Fruit fly (Drosophila melanogaster): ENCODE results near the gene Nup58.

Nup58 gene

DNA sequence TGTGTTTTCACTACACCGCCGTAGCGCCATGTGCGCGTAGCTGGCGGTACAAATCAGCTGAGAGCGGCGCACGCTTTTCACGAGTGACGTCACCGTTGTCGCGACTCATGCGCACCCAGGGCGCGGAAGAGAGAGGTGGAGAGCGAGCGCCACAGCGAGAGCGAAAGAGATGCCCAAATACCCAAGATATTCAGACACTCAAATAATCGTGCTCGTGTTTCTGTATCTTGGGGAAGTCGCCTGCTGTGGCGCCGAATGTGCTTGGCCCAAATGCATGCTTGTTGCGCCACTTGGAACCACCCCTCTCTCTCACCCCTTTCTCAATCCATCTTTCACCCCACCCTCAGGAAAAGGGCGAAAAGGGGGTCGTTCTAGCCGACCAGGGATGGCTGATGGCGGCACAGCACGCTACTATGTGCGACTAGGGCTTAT is 12.1 kb upstream of the Nup58 start, which contains the start of gene CG6231 (continued):
- no peak for TF ChIP-seq CG14014 (GFP tag; IDR thresholded peaks at IDR 0.05)
- TF ChIP-seq CG32767 (GFP tag; IDR thresholded peaks at IDR 0.05), result peak; percentile 54; the same call in 1 of the 2 replicates
- TF ChIP-seq kay (GFP tag; optimal IDR thresholded peaks at IDR 0.05), result peak; percentile 8
- peak; percentile 62 for TF ChIP-seq CG10321 (GFP tag; IDR thresholded peaks at IDR 0.05)
- TF ChIP-seq zf30C (GFP tag; optimal IDR thresholded peaks at IDR 0.05), result peak; percentile 18
- TF ChIP-seq CG8290 (GFP tag; optimal IDR thresholded peaks at IDR 0.05), result no peak
- peak in 1 of 2 experiments; percentile 41 for TF ChIP-seq CG8290 (tag; optimal IDR thresholded peaks at IDR 0.05)
- no peak for TF ChIP-seq sob (GFP tag; IDR thresholded peaks at IDR 0.05)
- TF ChIP-seq Pdp1 (GFP tag; optimal IDR thresholded peaks at IDR 0.05), result peak in 1 of 2 experiments; percentile 43
- TF ChIP-seq tna (GFP tag; IDR thresholded peaks at IDR 0.05; ENCODE audit: partially characterized antibody), result peak; percentile 19; the same call in 1 of the 2 replicates
- TF ChIP-seq HLHmδ (GFP tag; optimal IDR thresholded peaks at IDR 0.05), result peak; percentile 9
- peak; percentile 35; the same call in 1 of the 3 replicates for TF ChIP-seq CG16813 (GFP tag; IDR thresholded peaks at IDR 0.05; ENCODE audit: partially characterized antibody)
- TF ChIP-seq ttk (GFP tag; IDR thresholded peaks at IDR 0.05), result peak; percentile 80
- peak; percentile 73 for TF ChIP-seq zen2 (GFP tag; IDR thresholded peaks at IDR 0.05; ENCODE audit: partially characterized antibody)
- no peak for TF ChIP-seq z (GFP tag; IDR thresholded peaks at IDR 0.05)
- peak; percentile 94 for TF ChIP-seq BtbVII (GFP tag; optimal IDR thresholded peaks at IDR 0.05)
- no peak for TF ChIP-seq lola (GFP tag; optimal IDR thresholded peaks at IDR 0.05)
- no peak for TF ChIP-seq Optix (GFP tag; IDR thresholded peaks at IDR 0.05)
- TF ChIP-seq HLH3B (GFP tag; IDR thresholded peaks at IDR 0.05), result peak; percentile 25; the same call in 1 of the 2 replicates
- peak; percentile 46; the same call in 1 of the 2 replicates for TF ChIP-seq vvl (GFP tag; IDR thresholded peaks at IDR 0.05)
- TF ChIP-seq CG7928 (GFP tag; optimal IDR thresholded peaks at IDR 0.05), result peak; percentile 75
- no peak for TF ChIP-seq CG10267 (tag; optimal IDR thresholded peaks at IDR 0.05)
- TF ChIP-seq mam (GFP tag; optimal IDR thresholded peaks at IDR 0.05), result peak; percentile 21
- TF ChIP-seq Eip74EF (GFP tag; optimal IDR thresholded peaks at IDR 0.05), result peak in 1 of 2 experiments; percentile 5
- TF ChIP-seq CG10274 (GFP tag; optimal IDR thresholded peaks at IDR 0.05), result peak; percentile 84
- TF ChIP-seq crol (GFP tag; IDR thresholded peaks at IDR 0.05), result peak; percentile 87
- 0 out of 2 replicates have a peak, but pooled peaks have one; percentile 45 for TF ChIP-seq Drgx (GFP tag; IDR thresholded peaks at IDR 0.05)
- TF ChIP-seq tio (GFP tag; optimal IDR thresholded peaks at IDR 0.05), result no peak
- peak; percentile 2 for TF ChIP-seq CG2678 (tag; optimal IDR thresholded peaks at IDR 0.05)
- TF ChIP-seq CG34376 (GFP tag; optimal IDR thresholded peaks at IDR 0.05), result peak; percentile 5
- no peak for TF ChIP-seq CG11560 (tag; IDR thresholded peaks at IDR 0.05)
- no peak for TF ChIP-seq bsh (GFP tag; optimal IDR thresholded peaks at IDR 0.05)
- TF ChIP-seq pros (GFP tag; optimal IDR thresholded peaks at IDR 0.05), result peak; percentile 26
- TF ChIP-seq Dll (GFP tag; IDR thresholded peaks at IDR 0.05; ENCODE audit: partially characterized antibody), result peak; percentile 41; the same call in 1 of the 4 replicates
- peak; percentile 97 for TF ChIP-seq ewg (GFP tag; optimal IDR thresholded peaks at IDR 0.05)
- TF ChIP-seq abd-A (tag; optimal IDR thresholded peaks at IDR 0.05), result peak; percentile 62
- TF ChIP-seq lab (GFP tag; optimal IDR thresholded peaks at IDR 0.05), result peak; percentile 5
- no peak for TF ChIP-seq Vsx1 (GFP tag; optimal IDR thresholded peaks at IDR 0.05)
- TF ChIP-seq unc-4 (GFP tag; IDR thresholded peaks at IDR 0.05; ENCODE audit: partially characterized antibody), result peak; percentile 48; the same call in 1 of the 2 replicates
- peak; percentile 20; the same call in 1 of the 2 replicates for TF ChIP-seq E2f2 (GFP tag; IDR thresholded peaks at IDR 0.05)
- TF ChIP-seq Dbx (GFP tag; IDR thresholded peaks at IDR 0.05), result 0 out of 3 replicates have a peak, but pooled peaks have one; percentile 10
- TF ChIP-seq lilli (GFP tag; optimal IDR thresholded peaks at IDR 0.05), result no peak
- TF ChIP-seq mirr (GFP tag; optimal IDR thresholded peaks at IDR 0.05), result peak; percentile 4
- TF ChIP-seq yki (optimal IDR thresholded peaks at IDR 0.05), result peak; percentile 18
- TF ChIP-seq B-H1 (GFP tag; IDR thresholded peaks at IDR 0.05), result no peak
- 0 out of 2 replicates have a peak, but pooled peaks have one; percentile 3 for TF ChIP-seq CG4730 (GFP tag; IDR thresholded peaks at IDR 0.05)
- TF ChIP-seq CG18599 (GFP tag; optimal IDR thresholded peaks at IDR 0.05), result peak; percentile 25
- no peak for TF ChIP-seq CG32772 (GFP tag; IDR thresholded peaks at IDR 0.05)
- TF ChIP-seq sna (GFP tag; IDR thresholded peaks at IDR 0.05; ENCODE audit: partially characterized antibody), result peak; percentile 65
